Worm (Caenorhabditis elegans) whole organism, late embryonic: ENCODE measurements around the gene trxr-1.

Experiments
- C08G9.2 ChIP-seq: sonication (generic microtip); optimal IDR thresholded peaks from 2 replicates; lab custom pipeline; 2016; ENCODE audit warnings: mild to moderate bottlenecking, missing genetic modification characterization, moderate library complexity, missing compliant biosample characterization
- C38D4.7 ChIP-seq: fragments of 200-800 bp; sonication (Bioruptor generic); optimal IDR thresholded peaks from 2 replicates; lab custom pipeline; 2018; ENCODE audit warnings: mild to moderate bottlenecking, missing genetic modification characterization, moderate library complexity, missing compliant biosample characterization
- F13H6.1 ChIP-seq: sonication (generic microtip); optimal IDR thresholded peaks from 2 replicates; lab custom pipeline; 2016; ENCODE audit warnings: missing genetic modification characterization, missing compliant biosample characterization
- K09A11.1 ChIP-seq: sonication (generic microtip); optimal IDR thresholded peaks from 2 replicates; lab custom pipeline; 2017; ENCODE audit warnings: antibody characterized with exemption, mild to moderate bottlenecking, missing genetic modification characterization, missing compliant biosample characterization; ENCODE audit not compliant: insufficient read depth
- T23F11.4 ChIP-seq: fragments of 200-800 bp; sonication (Bioruptor generic); optimal IDR thresholded peaks from 2 replicates; lab custom pipeline; 2018; ENCODE audit warnings: mild to moderate bottlenecking, missing genetic modification characterization, missing compliant biosample characterization
- Y22D7AL.16 ChIP-seq: sonication (generic microtip); optimal IDR thresholded peaks from 2 replicates; lab custom pipeline; 2016; ENCODE audit warnings: missing genetic modification characterization, missing compliant biosample characterization
- ceh-14 ChIP-seq: sonication (generic microtip); optimal IDR thresholded peaks from 2 replicates; lab custom pipeline; 2016; ENCODE audit warnings: missing genotype, missing genetic modification characterization, missing compliant biosample characterization
- ceh-18 ChIP-seq: sonication (generic microtip); optimal IDR thresholded peaks from 2 replicates; lab custom pipeline; 2016; ENCODE audit warnings: missing genetic modification characterization, missing compliant biosample characterization
- ceh-2 ChIP-seq: sonication (generic microtip); optimal IDR thresholded peaks from 2 replicates; lab custom pipeline; 2016; ENCODE audit warnings: missing genotype, missing genetic modification characterization, missing compliant biosample characterization
- ceh-22 ChIP-seq: sonication (generic microtip); optimal IDR thresholded peaks from 2 replicates; lab custom pipeline; 2017; ENCODE audit warnings: missing biosample characterization, missing genetic modification characterization
- ceh-24 ChIP-seq: sonication (generic microtip); optimal IDR thresholded peaks from 2 replicates; lab custom pipeline; 2016; ENCODE audit warnings: mild to moderate bottlenecking, missing genetic modification characterization, missing compliant biosample characterization
- ceh-30 ChIP-seq: fragments of 150-350 bp; optimal IDR thresholded peaks from 2 replicates; lab custom pipeline; 2014; ENCODE audit warnings: missing biosample characterization, missing genetic modification characterization
- ceh-31 ChIP-seq: sonication (generic microtip); optimal IDR thresholded peaks from 2 replicates; lab custom pipeline; 2016; ENCODE audit warnings: missing genetic modification characterization, missing compliant biosample characterization
- ceh-6 ChIP-seq: fragments of 200-800 bp; sonication (Bioruptor generic); optimal IDR thresholded peaks from 2 replicates; lab custom pipeline; 2018; ENCODE audit warnings: mild to moderate bottlenecking, missing genetic modification characterization, missing compliant biosample characterization
- ceh-9 ChIP-seq: sonication (generic microtip); optimal IDR thresholded peaks from 2 replicates; lab custom pipeline; 2016; ENCODE audit warnings: mild to moderate bottlenecking, missing genetic modification characterization, inconsistent platforms, missing compliant biosample characterization
- che-1 ChIP-seq: sonication (generic microtip); optimal IDR thresholded peaks from 2 replicates; lab custom pipeline; 2016; ENCODE audit warnings: mild to moderate bottlenecking, missing genetic modification characterization, missing compliant biosample characterization
- dmd-4 ChIP-seq: sonication (generic microtip); optimal IDR thresholded peaks from 2 replicates; lab custom pipeline; 2016; ENCODE audit warnings: borderline replicate concordance, missing genetic modification characterization, missing compliant biosample characterization
- elt-4 ChIP-seq: sonication (generic microtip); optimal IDR thresholded peaks from 2 replicates; lab custom pipeline; 2016; ENCODE audit warnings: missing genetic modification characterization, missing compliant biosample characterization
- ets-4 ChIP-seq: sonication (generic microtip); optimal IDR thresholded peaks from 2 replicates; lab custom pipeline; 2016; ENCODE audit warnings: missing genetic modification characterization, missing compliant biosample characterization
- fkh-10 ChIP-seq: fragments of 150-350 bp; optimal IDR thresholded peaks from 2 replicates; lab custom pipeline; 2014; ENCODE audit warnings: missing biosample characterization, missing genetic modification reagents, missing genetic modification characterization
- gmeb-2 ChIP-seq: sonication (generic microtip); optimal IDR thresholded peaks from 2 replicates; lab custom pipeline; 2016; ENCODE audit warnings: missing genetic modification characterization, inconsistent platforms, missing compliant biosample characterization
- hlh-13 ChIP-seq: fragments of 200-800 bp; sonication (Bioruptor generic); optimal IDR thresholded peaks from 2 replicates; lab custom pipeline; 2018; ENCODE audit warnings: mild to moderate bottlenecking, missing genetic modification characterization, missing compliant biosample characterization
- hlh-15 ChIP-seq: sonication (generic microtip); optimal IDR thresholded peaks from 2 replicates; lab custom pipeline; 2016; ENCODE audit warnings: missing genetic modification characterization, missing compliant biosample characterization
- hlh-30 ChIP-seq: sonication (generic microtip); optimal IDR thresholded peaks from 2 replicates; lab custom pipeline; 2017; ENCODE audit warnings: antibody characterized with exemption, missing genetic modification characterization, missing compliant biosample characterization; ENCODE audit not compliant: insufficient read depth
- hlh-6 ChIP-seq: sonication (generic microtip); optimal IDR thresholded peaks from 2 replicates; lab custom pipeline; 2016; ENCODE audit warnings: missing genotype, missing genetic modification characterization, missing compliant biosample characterization
- lim-6 ChIP-seq: sonication (generic microtip); optimal IDR thresholded peaks from 2 replicates; lab custom pipeline; 2016; ENCODE audit warnings: missing genetic modification characterization, missing compliant biosample characterization
- madf-2 ChIP-seq: sonication (generic microtip); optimal IDR thresholded peaks from 2 replicates; lab custom pipeline; 2017; ENCODE audit warnings: missing genetic modification characterization, missing compliant biosample characterization
- nfya-1 ChIP-seq: sonication (generic microtip); optimal IDR thresholded peaks from 2 replicates; lab custom pipeline; 2017; ENCODE audit warnings: missing genetic modification characterization, mild to moderate bottlenecking, missing compliant biosample characterization, antibody characterized with exemption, moderate library complexity
- nhr-11 ChIP-seq: fragments of 150-350 bp; optimal IDR thresholded peaks from 2 replicates; lab custom pipeline; 2014; ENCODE audit warnings: missing biosample characterization, missing genetic modification characterization
- nhr-232 ChIP-seq: sonication (generic microtip); optimal IDR thresholded peaks from 2 replicates; lab custom pipeline; 2016; ENCODE audit warnings: missing genetic modification characterization, missing compliant biosample characterization
- odd-2 ChIP-seq: sonication (generic microtip); optimal IDR thresholded peaks from 2 replicates; lab custom pipeline; 2017; ENCODE audit warnings: antibody characterized with exemption, mild to moderate bottlenecking, missing genetic modification characterization, missing compliant biosample characterization
- pag-3 ChIP-seq: sonication (generic microtip); optimal IDR thresholded peaks from 2 replicates; lab custom pipeline; 2016; ENCODE audit warnings: missing compliant biosample characterization, missing genetic modification characterization, borderline replicate concordance
- pat-9 ChIP-seq: fragments of 200-800 bp; sonication (Bioruptor generic); optimal IDR thresholded peaks from 2 replicates; lab custom pipeline; 2018; ENCODE audit warnings: mild to moderate bottlenecking, missing genetic modification characterization, moderate library complexity, missing compliant biosample characterization
- pha-2 ChIP-seq: sonication (generic microtip); optimal IDR thresholded peaks from 2 replicates; lab custom pipeline; 2017; ENCODE audit warnings: mild to moderate bottlenecking, missing genetic modification characterization, missing compliant biosample characterization
- pqm-1 ChIP-seq: sonication (generic microtip); optimal IDR thresholded peaks from 2 replicates; lab custom pipeline; 2016; ENCODE audit warnings: missing genetic modification characterization, missing compliant biosample characterization
- sdc-2 ChIP-seq: sonication (generic microtip); optimal IDR thresholded peaks from 2 replicates; lab custom pipeline; 2016; ENCODE audit warnings: missing genotype, missing genetic modification characterization, missing compliant biosample characterization
- sox-2 ChIP-seq: fragments of 200-800 bp; sonication (Bioruptor generic); IDR thresholded peaks from 2 replicates; pipeline ENCODE4 v1.3.6; 2022; ENCODE audit warnings: missing genetic modification reagents, missing genetic modification characterization, missing compliant biosample characterization
- sox-4 ChIP-seq: sonication (generic microtip); optimal IDR thresholded peaks from 2 replicates; lab custom pipeline; 2017; ENCODE audit warnings: mild to moderate bottlenecking, missing genetic modification characterization, inconsistent platforms, missing compliant biosample characterization
- syd-9 ChIP-seq: sonication (generic microtip); optimal IDR thresholded peaks from 2 replicates; lab custom pipeline; 2016; ENCODE audit warnings: mild to moderate bottlenecking, missing genetic modification characterization, moderate library complexity, missing compliant biosample characterization
- tbx-2 ChIP-seq: sonication (generic microtip); optimal IDR thresholded peaks from 2 replicates; lab custom pipeline; 2016; ENCODE audit warnings: missing genetic modification characterization, missing compliant biosample characterization
- tbx-7 ChIP-seq: sonication (generic microtip); optimal IDR thresholded peaks from 2 replicates; lab custom pipeline; 2016; ENCODE audit warnings: missing genotype, missing genetic modification characterization, missing compliant biosample characterization
- ttx-3 ChIP-seq: sonication (generic microtip); optimal IDR thresholded peaks from 2 replicates; lab custom pipeline; 2016; ENCODE audit warnings: missing genetic modification reagents, missing genetic modification characterization, missing compliant biosample characterization
- unc-3 ChIP-seq, 2 experiments: fragments of 200-800 bp in 1 of 2; sonication (Bioruptor generic) in 1 of 2; sonication (generic microtip) in 1 of 2; conservative IDR thresholded peaks in 1 of 2; optimal IDR thresholded peaks in 1 of 2; 2 replicates each; pipeline versions ENCODE4 v1.3.6 to Lab custom; 2016 to 2022; ENCODE audit warnings: missing compliant biosample characterization in 2 of 2, missing genetic modification characterization in 2 of 2, missing genetic modification reagents in 1 of 2
- unc-55 ChIP-seq: sonication (generic microtip); optimal IDR thresholded peaks from 2 replicates; lab custom pipeline; 2017; ENCODE audit warnings: missing biosample characterization, missing genetic modification reagents, missing genetic modification characterization
- zip-5 ChIP-seq: sonication (generic microtip); optimal IDR thresholded peaks from 2 replicates; lab custom pipeline; 2016; ENCODE audit warnings: missing genetic modification characterization, missing compliant biosample characterization
- ztf-16 ChIP-seq: sonication (generic microtip); optimal IDR thresholded peaks from 2 replicates; lab custom pipeline; 2017; ENCODE audit warnings: missing genetic modification characterization, missing compliant biosample characterization

The trxr-1 gene

DNA sequence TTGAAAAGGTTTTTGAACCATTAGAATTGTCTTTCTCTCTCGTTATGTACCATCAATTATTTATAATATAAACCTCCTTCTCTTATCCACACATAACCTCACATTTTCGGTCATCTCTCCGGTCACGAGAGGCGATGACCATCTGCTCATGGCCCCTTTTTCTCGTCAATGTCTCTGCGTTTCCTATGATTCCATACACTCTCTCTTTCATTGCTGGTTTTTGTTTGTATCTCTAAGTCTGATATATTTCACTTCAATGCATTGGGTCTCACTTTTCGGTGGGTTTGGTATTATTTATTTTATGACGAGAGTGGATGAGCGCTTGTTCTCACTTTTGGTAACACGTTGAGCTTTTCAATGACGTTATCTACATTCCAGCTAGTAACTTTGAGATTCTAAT lies 11.2 kb downstream of the trxr-1 start (continued):
- TF ChIP-seq zip-5 (tag; lab: Kevin White, UChicago) (no peak), lim-6 (tag; lab: Kevin White, UChicago) (no peak), ets-4 (tag; lab: Kevin White, UChicago) (no peak), C08G9.2 (tag; lab: Kevin White, UChicago) (no peak), hlh-6 (tag; lab: Kevin White, UChicago) (no peak), ceh-31 (tag; lab: Kevin White, UChicago) (peak; percentile 53), sdc-2 (tag; lab: Kevin White, UChicago) (no peak), Y22D7AL.16 (tag; lab: Kevin White, UChicago) (no peak), sox-2 (no peak; the same call in 1 of the 2 replicates), ttx-3 (tag; lab: Kevin White, UChicago) (no peak), K09A11.1 (tag; lab: Kevin White, UChicago) (no peak), tbx-2 (tag; lab: Kevin White, UChicago) (no peak), odd-2 (tag; lab: Kevin White, UChicago) (no peak), gmeb-2 (tag; lab: Kevin White, UChicago) (no peak), pat-9 (tag; lab: Kevin White, UChicago) (no peak), tbx-7 (tag; lab: Kevin White, UChicago) (no peak), pha-2 (tag; lab: Kevin White, UChicago) (peak; percentile 63), che-1 (tag; lab: Kevin White, UChicago) (no peak), F13H6.1 (tag; lab: Kevin White, UChicago) (no peak), pag-3 (tag; lab: Kevin White, UChicago) (no peak), syd-9 (tag; lab: Kevin White, UChicago) (no peak), ceh-22 (tag; lab: Kevin White, UChicago) (no peak), ceh-6 (no peak), C38D4.7 (GFP tag; lab: Kevin White, UChicago) (no peak), ceh-18 (tag; lab: Kevin White, UChicago) (no peak), ceh-24 (tag; lab: Kevin White, UChicago) (no peak), T23F11.4 (GFP tag; lab: Kevin White, UChicago) (no peak), hlh-30 (tag; lab: Kevin White, UChicago) (peak; percentile 94), ztf-16 (tag; lab: Kevin White, UChicago) (no peak), hlh-13 (GFP tag; lab: Kevin White, UChicago) (no peak), sox-4 (no peak), ceh-14 (tag; lab: Kevin White, UChicago) (no peak), fkh-10 (GFP tag; lab: Kevin White, UChicago) (no peak), dmd-4 (tag; lab: Kevin White, UChicago) (no peak), nhr-232 (tag; lab: Kevin White, UChicago) (no peak), pqm-1 (no peak), elt-4 (tag; lab: Kevin White, UChicago) (no peak)

- TF ChIP-seq unc-55 (GFP tag; lab: Kevin White, UChicago) (peak; percentile 85), ceh-18 (tag; lab: Kevin White, UChicago) (peak; percentile 5), hlh-15 (tag; lab: Kevin White, UChicago) (no peak), ceh-31 (tag; lab: Kevin White, UChicago) (no peak)
These were observed 12.1 kb downstream of the trxr-1 start, which contains the start of gene adah-1 for ce11 chrIV:7023858-7024257. TSS of gene adah-1 (plus strand) at chrIV:7024211.

ce11 chrIV:7024829-7025228 lies 13.1 kb downstream of the trxr-1 start:
- no peak for TF ChIP-seq nhr-11 (tag; lab: Kevin White, UChicago)
- TF ChIP-seq ceh-31 (tag; lab: Kevin White, UChicago) = no peak
- no peak for TF ChIP-seq ceh-14 (tag; lab: Kevin White, UChicago)
- TF ChIP-seq madf-2 (tag; lab: Kevin White, UChicago) = no peak
- TF ChIP-seq sox-2 = no peak
- TF ChIP-seq ceh-2 (tag; lab: Kevin White, UChicago) = no peak
- no peak for TF ChIP-seq nfya-1
- TF ChIP-seq sdc-2 (tag; lab: Kevin White, UChicago) = no peak
- TF ChIP-seq odd-2 (tag; lab: Kevin White, UChicago) = no peak
- no peak for TF ChIP-seq ceh-30
- TF ChIP-seq tbx-2 (tag; lab: Kevin White, UChicago) = no peak
- no peak for TF ChIP-seq unc-3 (GFP tag; conservative IDR thresholded peaks at IDR 0.05; lab: Robert Waterston, UW)
- TF ChIP-seq unc-3 (tag; optimal IDR thresholded peaks at IDR 0.05; lab: Kevin White, UChicago) = no peak
- TF ChIP-seq zip-5 (tag; lab: Kevin White, UChicago) = no peak
- no peak for TF ChIP-seq ceh-24 (tag; lab: Kevin White, UChicago)
- TF ChIP-seq ceh-9 = no peak
- TF ChIP-seq dmd-4 (tag; lab: Kevin White, UChicago) = no peak
